Worm (Caenorhabditis elegans) whole organism, early embryonic: ENCODE data around the gene F08H9.3.

ENCODE experiments used
- ama-1 ChIP-seq: fragments of 150-350 bp; optimal IDR thresholded peaks from 2 replicates; lab custom pipeline; 2014
- ceh-13 ChIP-seq: fragments of 200-800 bp; sonication (Bioruptor generic); optimal IDR thresholded peaks from 2 replicates; lab custom pipeline; 2018; ENCODE audit warnings: mild to moderate bottlenecking, missing genetic modification characterization, missing compliant biosample characterization
- ceh-36 ChIP-seq: sonication (generic microtip); optimal IDR thresholded peaks from 2 replicates; lab custom pipeline; 2016; ENCODE audit warnings: missing genetic modification characterization, inconsistent platforms, missing compliant biosample characterization
- ets-7 ChIP-seq: sonication (generic microtip); optimal IDR thresholded peaks from 2 replicates; lab custom pipeline; 2016; ENCODE audit warnings: missing genotype, missing genetic modification characterization, missing compliant biosample characterization
- flt-1 ChIP-seq: fragments of 200-800 bp; sonication (Bioruptor generic); IDR thresholded peaks from 2 replicates; pipeline ENCODE4 v1.3.6; 2022; ENCODE audit warnings: missing genetic modification characterization, missing compliant biosample characterization
- hmbx-1 ChIP-seq: sonication (generic microtip); optimal IDR thresholded peaks from 2 replicates; lab custom pipeline; 2016; ENCODE audit warnings: mild to moderate bottlenecking, missing genetic modification characterization, missing compliant biosample characterization
- sea-1 ChIP-seq: fragments of 200-800 bp; sonication (Bioruptor generic); conservative IDR thresholded peaks from 2 replicates; pipeline ENCODE4 v1.3.6; 2022; ENCODE audit warnings: missing genetic modification characterization, missing compliant biosample characterization
- tbx-11 ChIP-seq: fragments of 200-800 bp; sonication (Bioruptor generic); IDR thresholded peaks from 2 replicates; pipeline ENCODE4 v1.3.6; 2022; ENCODE audit warnings: missing genetic modification characterization, missing compliant biosample characterization
- tra-4 ChIP-seq: sonication (generic microtip); optimal IDR thresholded peaks from 2 replicates; lab custom pipeline; 2017; ENCODE audit warnings: missing genetic modification characterization, missing compliant biosample characterization

DNA sequence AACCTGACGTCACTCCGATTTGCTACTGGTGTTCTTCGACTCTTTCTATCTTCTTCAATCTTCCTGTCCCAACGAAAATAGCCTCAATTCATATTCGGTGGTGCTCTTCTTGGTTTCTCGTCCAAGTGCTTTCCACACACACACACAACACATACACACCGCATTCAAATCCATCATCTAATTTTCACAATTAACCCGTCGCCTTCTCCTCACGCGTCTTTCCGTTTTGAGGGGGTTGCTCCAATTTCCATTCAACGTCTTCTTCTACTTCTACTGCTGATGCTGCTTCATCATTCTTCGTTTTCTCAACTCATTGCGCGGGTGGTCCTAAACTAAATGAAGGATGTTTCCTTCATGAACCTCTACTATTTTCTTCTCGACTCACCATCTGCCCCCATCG is 28.0 kb upstream of the F08H9.3 start:
- TF ChIP-seq hmbx-1 (tag; lab: Kevin White, UChicago) (no peak), tbx-11 (GFP tag; lab: Robert Waterston, UW) (no peak), ama-1 (no peak), sea-1 (no peak), ceh-36 (tag; lab: Kevin White, UChicago) (no peak), tra-4 (no peak), ets-7 (tag; lab: Kevin White, UChicago) (no peak), ceh-13 (GFP tag; lab: Kevin White, UChicago) (no peak), flt-1 (GFP tag; lab: Robert Waterston, UW) (no peak)
